Worm (Caenorhabditis elegans): ENCODE measurements around the gene srj-1.

ce11 chrIV:11986407-11986806 is 21.2 kb upstream of the srj-1 start:
- no peak for TF ChIP-seq elt-2 (tag; optimal IDR thresholded peaks at IDR 0.05)
- no peak for TF ChIP-seq unc-39 (tag; optimal IDR thresholded peaks at IDR 0.05)
- no peak for TF ChIP-seq fkh-10 (GFP tag; optimal IDR thresholded peaks at IDR 0.05)
